Worm (Caenorhabditis elegans): ENCODE data around the gene W09B6.4.
A peak's percentile ranks its signal among the peaks of the same experiment; 100 is the strongest.

W09B6.4 gene

ce11 chrII:1140689-1141088, at the start of gene W09B6.4:
TSS of gene W09B6.4 (minus strand) at chrII:1140839.
- TF ChIP-seq rnt-1 (tag; optimal IDR thresholded peaks at IDR 0.05) = no peak
- no peak for TF ChIP-seq hlh-15 (tag; optimal IDR thresholded peaks at IDR 0.05)
- no peak for TF ChIP-seq unc-86 (tag; optimal IDR thresholded peaks at IDR 0.05)
- TF ChIP-seq ets-4 (tag; optimal IDR thresholded peaks at IDR 0.05) = no peak
- no peak for TF ChIP-seq ref-2 (tag; optimal IDR thresholded peaks at IDR 0.05)
- TF ChIP-seq T23F11.4 (GFP tag; optimal IDR thresholded peaks at IDR 0.05) = no peak
- TF ChIP-seq ceh-19 (GFP tag; optimal IDR thresholded peaks at IDR 0.05) = no peak
- TF ChIP-seq unc-3 (GFP tag; conservative IDR thresholded peaks at IDR 0.05) = no peak
- no peak for TF ChIP-seq unc-3 (tag; optimal IDR thresholded peaks at IDR 0.05)
- no peak for TF ChIP-seq nfya-1 (tag; optimal IDR thresholded peaks at IDR 0.05)
- TF ChIP-seq K09A11.1 (tag; optimal IDR thresholded peaks at IDR 0.05; ENCODE audit: insufficient read depth) = no peak
- TF ChIP-seq odd-2 (tag; optimal IDR thresholded peaks at IDR 0.05) = no peak
- TF ChIP-seq pha-4 (tag; optimal IDR thresholded peaks at IDR 0.05) = no peak
- no peak for TF ChIP-seq dve-1 (tag; optimal IDR thresholded peaks at IDR 0.05)
- no peak for TF ChIP-seq hlh-8 (tag; optimal IDR thresholded peaks at IDR 0.05)

ce11 chrII:1189652-1190051, 49.0 kb upstream of the W09B6.4 start:
- TF ChIP-seq syd-9 (tag; optimal IDR thresholded peaks at IDR 0.05) (no peak), elt-2 (tag; optimal IDR thresholded peaks at IDR 0.05) (peak; percentile 32)

ce11 chrII:1188137-1188536, 47.5 kb upstream of the W09B6.4 start:
- TF ChIP-seq elt-2 (tag; optimal IDR thresholded peaks at IDR 0.05) (peak; percentile 56), sox-4 (tag; optimal IDR thresholded peaks at IDR 0.05) (no peak)

- no peak for TF ChIP-seq unc-42 (tag; optimal IDR thresholded peaks at IDR 0.05)
- TF ChIP-seq fkh-10 (GFP tag; optimal IDR thresholded peaks at IDR 0.05) = no peak
- no peak for TF ChIP-seq hlh-15 (tag; optimal IDR thresholded peaks at IDR 0.05)
- no peak for TF ChIP-seq unc-55 (GFP tag; optimal IDR thresholded peaks at IDR 0.05)
These were observed 38.6 kb upstream of the W09B6.4 start, which contains the start of gene nas-27 for ce11 chrII:1179223-1179622. TSS of gene nas-27 (minus strand) at chrII:1179323.

- TF ChIP-seq zip-5 (tag; optimal IDR thresholded peaks at IDR 0.05) = no peak
- no peak for TF ChIP-seq odd-2 (tag; optimal IDR thresholded peaks at IDR 0.05)
- TF ChIP-seq ahr-1 (tag; optimal IDR thresholded peaks at IDR 0.05) = no peak
- no peak for TF ChIP-seq sdc-2 (tag; optimal IDR thresholded peaks at IDR 0.05)
- no peak for TF ChIP-seq rnt-1 (tag; optimal IDR thresholded peaks at IDR 0.05)
- TF ChIP-seq C38D4.7 (GFP tag; optimal IDR thresholded peaks at IDR 0.05) = no peak
- no peak for TF ChIP-seq unc-86 (tag; optimal IDR thresholded peaks at IDR 0.05)
- TF ChIP-seq tbx-7 (tag; optimal IDR thresholded peaks at IDR 0.05) = no peak
- no peak for TF ChIP-seq pha-2 (tag; optimal IDR thresholded peaks at IDR 0.05)
- no peak for TF ChIP-seq Y22D7AL.16 (tag; optimal IDR thresholded peaks at IDR 0.05)
- no peak for TF ChIP-seq unc-42 (tag; optimal IDR thresholded peaks at IDR 0.05)
- TF ChIP-seq sox-4 (tag; optimal IDR thresholded peaks at IDR 0.05) = no peak
- no peak for TF ChIP-seq syd-9 (tag; optimal IDR thresholded peaks at IDR 0.05)
- no peak for TF ChIP-seq unc-3 (GFP tag; conservative IDR thresholded peaks at IDR 0.05)
- no peak for TF ChIP-seq unc-3 (tag; optimal IDR thresholded peaks at IDR 0.05)
- no peak for TF ChIP-seq fkh-6 (tag; optimal IDR thresholded peaks at IDR 0.05)
- TF ChIP-seq madf-2 (tag; optimal IDR thresholded peaks at IDR 0.05) = no peak
These were observed 31.5 kb upstream of the W09B6.4 start, which contains the start of gene dlhd-1 for ce11 chrII:1172080-1172575. TSS of gene dlhd-1 (minus strand) at chrII:1172130.

ce11 chrII:1170842-1171241, 30.2 kb upstream of the W09B6.4 start:
- TF ChIP-seq unc-55 (GFP tag; optimal IDR thresholded peaks at IDR 0.05) (no peak), ceh-30 (tag; optimal IDR thresholded peaks at IDR 0.05) (no peak), pros-1 (tag; optimal IDR thresholded peaks at IDR 0.05) (no peak), sdc-2 (tag; optimal IDR thresholded peaks at IDR 0.05) (no peak), dmd-4 (tag; optimal IDR thresholded peaks at IDR 0.05; ENCODE audit: borderline replicate concordance) (no peak), eyg-1 (tag; optimal IDR thresholded peaks at IDR 0.05) (no peak), lim-6 (tag; optimal IDR thresholded peaks at IDR 0.05) (no peak), ets-4 (tag; optimal IDR thresholded peaks at IDR 0.05) (no peak), pha-2 (tag; optimal IDR thresholded peaks at IDR 0.05) (no peak), pat-9 (tag; optimal IDR thresholded peaks at IDR 0.05) (no peak), elt-2 (tag; optimal IDR thresholded peaks at IDR 0.05) (no peak), ceh-34 (tag; optimal IDR thresholded peaks at IDR 0.05) (no peak), ceh-18 (tag; optimal IDR thresholded peaks at IDR 0.05) (no peak), ama-1 (optimal IDR thresholded peaks at IDR 0.05) (no peak), tbx-7 (tag; optimal IDR thresholded peaks at IDR 0.05) (no peak)

Data from whole organism, late embryonic.